Fruit fly (Drosophila melanogaster) whole organism, prepupa: ENCODE results near the gene wb.

ENCODE experiments used
- Blimp-1 ChIP-seq: fragments of 200-800 bp; sonication (Bioruptor generic); optimal IDR thresholded peaks from 3 replicates; lab custom pipeline; 2017; ENCODE audit warnings: missing biosample characterization, missing genetic modification characterization, mild to moderate bottlenecking, moderate library complexity, missing genetic modification reagents
- CG10669 ChIP-seq: fragments of 200-800 bp; sonication (Bioruptor generic); optimal IDR thresholded peaks from 3 replicates; lab custom pipeline; 2018; ENCODE audit warnings: missing biosample characterization, mild to moderate bottlenecking, missing genetic modification characterization, moderate library complexity
- CG11294 ChIP-seq: fragments of 200-800 bp; sonication (Bioruptor generic); IDR thresholded peaks from 2 replicates; pipeline ENCODE4 v1.3.6; 2022; ENCODE audit warnings: missing biosample characterization, missing genetic modification characterization
- CG11762 ChIP-seq: fragments of 200-800 bp; sonication (Bioruptor generic); optimal IDR thresholded peaks from 3 replicates; lab custom pipeline; 2016; ENCODE audit warnings: missing biosample characterization, missing genetic modification characterization; ENCODE audit not compliant: insufficient read depth
- CG11902 ChIP-seq: fragments of 200-800 bp; sonication (Bioruptor generic); optimal IDR thresholded peaks from 3 replicates; lab custom pipeline; 2016; ENCODE audit warnings: missing biosample characterization, missing genetic modification characterization
- CG15336 ChIP-seq: fragments of 200-800 bp; sonication (Bioruptor generic); IDR thresholded peaks from 2 replicates; pipeline ENCODE4 v1.3.6; 2022; ENCODE audit warnings: missing biosample characterization, missing genetic modification characterization
- CG16779 ChIP-seq: fragments of 200-800 bp; sonication (Bioruptor generic); optimal IDR thresholded peaks from 3 replicates; lab custom pipeline; 2017; ENCODE audit warnings: missing biosample characterization, mild to moderate bottlenecking, missing genetic modification characterization
- CG3032 ChIP-seq: fragments of 200-800 bp; optimal IDR thresholded peaks from 2 replicates; lab custom pipeline; 2019; ENCODE audit warnings: missing biosample characterization, mild to moderate bottlenecking, missing genetic modification characterization, moderate library complexity
- CG31627 ChIP-seq: fragments of 200-800 bp; sonication (Bioruptor generic); optimal IDR thresholded peaks from 3 replicates; lab custom pipeline; 2016; ENCODE audit warnings: missing biosample characterization, missing genetic modification characterization
- CG32006 ChIP-seq: fragments of 200-800 bp; sonication (Bioruptor generic); optimal IDR thresholded peaks from 3 replicates; lab custom pipeline; 2017; ENCODE audit warnings: missing biosample characterization, mild to moderate bottlenecking, missing genetic modification characterization
- CG3919 ChIP-seq: fragments of 200-800 bp; sonication (Bioruptor generic); optimal IDR thresholded peaks from 3 replicates; lab custom pipeline; 2016; ENCODE audit warnings: missing biosample characterization, missing genetic modification characterization
- CG6163 ChIP-seq: fragments of 200-800 bp; sonication (Bioruptor generic); IDR thresholded peaks from 3 replicates; pipeline ENCODE4 v1.3.6; 2022; ENCODE audit warnings: missing biosample characterization, missing genetic modification characterization
- CG6276 ChIP-seq: fragments of 200-800 bp; sonication (Bioruptor generic); optimal IDR thresholded peaks from 2 replicates; lab custom pipeline; 2017; ENCODE audit warnings: missing biosample characterization, mild to moderate bottlenecking, missing genetic modification characterization
- CG6792 ChIP-seq: fragments of 200-800 bp; sonication (Bioruptor generic); optimal IDR thresholded peaks from 3 replicates; lab custom pipeline; 2016; ENCODE audit warnings: missing biosample characterization, missing genetic modification characterization
- CG6808 ChIP-seq: fragments of 200-800 bp; sonication (Bioruptor generic); optimal IDR thresholded peaks from 3 replicates; lab custom pipeline; 2017; ENCODE audit warnings: missing biosample characterization, missing genetic modification characterization, mild to moderate bottlenecking, moderate library complexity, missing genetic modification reagents
- CG6854 ChIP-seq: fragments of 200-800 bp; sonication (Bioruptor generic); optimal IDR thresholded peaks from 2 replicates; lab custom pipeline; 2017; ENCODE audit warnings: missing biosample characterization, mild to moderate bottlenecking, missing genetic modification characterization
- CG8119 ChIP-seq: fragments of 200-800 bp; sonication (Bioruptor generic); IDR thresholded peaks from 3 replicates; pipeline ENCODE4 v1.3.6; 2022; ENCODE audit warnings: missing biosample characterization, missing genetic modification characterization
- CG8319 ChIP-seq: fragments of 200-800 bp; sonication (Bioruptor generic); optimal IDR thresholded peaks from 3 replicates; lab custom pipeline; 2016; ENCODE audit warnings: missing biosample characterization, missing genetic modification characterization
- CG9139 ChIP-seq: fragments of 200-800 bp; sonication (Bioruptor generic); optimal IDR thresholded peaks from 3 replicates; lab custom pipeline; 2017; ENCODE audit warnings: missing biosample characterization, mild to moderate bottlenecking, missing genetic modification characterization
- Eip78C ChIP-seq: fragments of 200-800 bp; sonication (Bioruptor generic); peaks from one replicate; lab custom pipeline; 2016; ENCODE audit warnings: missing biosample characterization, missing genetic modification characterization
- Ets96B ChIP-seq: fragments of 200-800 bp; optimal IDR thresholded peaks from 2 replicates; lab custom pipeline; 2019; ENCODE audit warnings: missing biosample characterization, mild to moderate bottlenecking, missing genetic modification characterization, moderate library complexity
- Hr38 ChIP-seq: sonication (Bioruptor generic); optimal IDR thresholded peaks from 2 replicates; lab custom pipeline; 2016; ENCODE audit warnings: missing biosample characterization, missing genetic modification characterization
- Hr39 ChIP-seq: fragments of 200-800 bp; sonication (Bioruptor generic); optimal IDR thresholded peaks from 2 replicates; lab custom pipeline; 2016; ENCODE audit warnings: missing biosample characterization, missing genetic modification characterization
- Hr4 ChIP-seq: fragments of 200-800 bp; sonication (Bioruptor generic); optimal IDR thresholded peaks from 3 replicates; lab custom pipeline; 2016; ENCODE audit warnings: missing biosample characterization, missing genetic modification characterization
- Lpt ChIP-seq: fragments of 200-800 bp; sonication (Bioruptor generic); optimal IDR thresholded peaks from 3 replicates; lab custom pipeline; 2016; ENCODE audit warnings: missing biosample characterization, missing genetic modification characterization
- Smox ChIP-seq: fragments of 200-800 bp; sonication (Bioruptor generic); optimal IDR thresholded peaks from 3 replicates; lab custom pipeline; 2016; ENCODE audit warnings: missing biosample characterization, missing genetic modification characterization
- Sox102F ChIP-seq: fragments of 200-800 bp; sonication (Bioruptor generic); optimal IDR thresholded peaks from 2 replicates; lab custom pipeline; 2016; ENCODE audit warnings: missing biosample characterization, mild to moderate bottlenecking, missing genetic modification characterization
- Sox14 ChIP-seq: fragments of 200-800 bp; sonication (Bioruptor generic); optimal IDR thresholded peaks from 3 replicates; lab custom pipeline; 2016; ENCODE audit warnings: missing biosample characterization, missing genetic modification characterization
- Sox15 ChIP-seq: fragments of 200-800 bp; sonication (Bioruptor generic); optimal IDR thresholded peaks from 3 replicates; lab custom pipeline; 2016; ENCODE audit warnings: missing biosample characterization, missing genetic modification characterization
- achi ChIP-seq: fragments of 200-800 bp; sonication (Bioruptor generic); optimal IDR thresholded peaks from 3 replicates; lab custom pipeline; 2016; ENCODE audit warnings: missing biosample characterization, missing genetic modification characterization
- cyc ChIP-seq: fragments of 200-800 bp; sonication (Bioruptor generic); optimal IDR thresholded peaks from 3 replicates; lab custom pipeline; 2016; ENCODE audit warnings: missing biosample characterization, missing genetic modification characterization
- dsx ChIP-seq: fragments of 200-800 bp; optimal IDR thresholded peaks from 3 replicates; lab custom pipeline; 2019; ENCODE audit warnings: missing biosample characterization, mild to moderate bottlenecking, missing genetic modification characterization, moderate library complexity; ENCODE audit not compliant: poor library complexity, severe bottlenecking
- eg ChIP-seq: fragments of 200-800 bp; sonication (Bioruptor generic); IDR thresholded peaks from 3 replicates; pipeline ENCODE4 v1.3.6; 2022; ENCODE audit warnings: missing biosample characterization, missing genetic modification characterization
- esn ChIP-seq: fragments of 200-800 bp; sonication (Bioruptor generic); optimal IDR thresholded peaks from 2 replicates; lab custom pipeline; 2016; ENCODE audit warnings: missing biosample characterization, mild to moderate bottlenecking, missing genetic modification characterization, moderate library complexity
- fkh ChIP-seq: fragments of 200-800 bp; sonication (Bioruptor generic); optimal IDR thresholded peaks from 3 replicates; lab custom pipeline; 2017; ENCODE audit warnings: missing biosample characterization, mild to moderate bottlenecking, missing genetic modification characterization, moderate library complexity
- lz ChIP-seq: fragments of 200-800 bp; sonication (Bioruptor generic); optimal IDR thresholded peaks from 3 replicates; lab custom pipeline; 2016; ENCODE audit warnings: missing biosample characterization, missing genetic modification characterization
- net ChIP-seq: fragments of 200-800 bp; sonication (Bioruptor generic); optimal IDR thresholded peaks from 3 replicates; lab custom pipeline; 2016; ENCODE audit warnings: missing biosample characterization, missing genetic modification characterization
- pdm3 ChIP-seq: fragments of 200-800 bp; sonication (Bioruptor generic); optimal IDR thresholded peaks from 3 replicates; lab custom pipeline; 2016; ENCODE audit warnings: missing biosample characterization, missing genetic modification characterization
- salr ChIP-seq, 2 experiments: fragments of 200-800 bp; sonication (Bioruptor generic); optimal IDR thresholded peaks; 3 replicates each; lab custom pipeline; 2016 to 2018; ENCODE audit warnings: missing biosample characterization in 2 of 2, missing genetic modification characterization in 2 of 2, mild to moderate bottlenecking in 1 of 2
- spab ChIP-seq: fragments of 200-800 bp; sonication (Bioruptor generic); optimal IDR thresholded peaks from 2 replicates; lab custom pipeline; 2017; ENCODE audit warnings: missing biosample characterization, mild to moderate bottlenecking, missing genetic modification characterization, missing genetic modification reagents
- ss ChIP-seq, 2 experiments: fragments of 200-800 bp; sonication (Bioruptor generic); optimal IDR thresholded peaks; 2 replicates in 1 of 2; 3 replicates in 1 of 2; lab custom pipeline; 2017 to 2018; ENCODE audit warnings: mild to moderate bottlenecking in 2 of 2, missing biosample characterization in 2 of 2, missing genetic modification characterization in 2 of 2, moderate library complexity in 1 of 2
- svp ChIP-seq: fragments of 200-800 bp; sonication (Bioruptor generic); peaks from one replicate; lab custom pipeline; 2016; ENCODE audit warnings: missing biosample characterization, missing genetic modification characterization
- vri ChIP-seq: fragments of 200-800 bp; sonication (Bioruptor generic); optimal IDR thresholded peaks from 3 replicates; lab custom pipeline; 2016; ENCODE audit warnings: missing biosample characterization, mild to moderate bottlenecking, missing genetic modification characterization

wb gene

DNA sequence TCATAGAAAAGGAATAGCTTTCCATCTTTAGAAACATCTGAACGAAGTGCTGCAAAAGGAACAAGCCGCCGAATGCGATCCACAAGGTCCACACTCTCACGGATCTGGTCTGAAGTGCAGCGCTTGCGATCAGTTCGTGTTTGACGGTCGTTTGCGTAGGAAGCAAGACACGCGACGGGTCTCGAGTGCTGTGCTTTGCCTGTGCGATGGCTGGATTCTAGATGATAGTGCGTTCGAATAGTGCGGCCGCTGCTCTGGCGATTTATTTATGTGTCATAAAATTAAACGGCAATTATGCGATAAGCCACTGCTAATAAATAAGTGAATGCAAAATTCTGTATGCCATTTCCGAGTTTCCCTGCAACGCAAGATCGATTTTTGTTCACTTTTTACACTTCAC lies at the start of gene wb:
TSS of gene wb (plus strand) at position 132 of the 400 bp plus-strand sequence.
- no peak for TF ChIP-seq Hr38 (GFP tag; lab: Kevin White, UChicago)
- TF ChIP-seq eg (GFP tag; lab: Robert Waterston, UW) = peak; percentile 60; the same call in 2 of the 3 replicates
- no peak for TF ChIP-seq CG6808 (GFP tag; lab: Kevin White, UChicago)
- TF ChIP-seq CG9139 (GFP tag; lab: Kevin White, UChicago) = no peak
- no peak for TF ChIP-seq svp (GFP tag; lab: Kevin White, UChicago)
- TF ChIP-seq Sox14 = no peak
- no peak for TF ChIP-seq esn (GFP tag; lab: Kevin White, UChicago)
- peak; percentile 40; the same call in 2 of the 3 replicates for TF ChIP-seq CG6163 (GFP tag; lab: Robert Waterston, UW)
- 0 out of 2 replicates have a peak, but pooled peaks have one; percentile 24 for TF ChIP-seq CG15336 (GFP tag; lab: Robert Waterston, UW)
- TF ChIP-seq CG3032 (tag; lab: Kevin White, UChicago) = no peak
- no peak for TF ChIP-seq CG31627
- peak; percentile 6 for TF ChIP-seq CG3919 (GFP tag; lab: Kevin White, UChicago)
- no peak for TF ChIP-seq CG8119 (GFP tag; lab: Robert Waterston, UW)
- TF ChIP-seq CG10669 (GFP tag; lab: Kevin White, UChicago) = no peak
- TF ChIP-seq net = no peak
- TF ChIP-seq CG16779 (tag; lab: Kevin White, UChicago) = no peak
- TF ChIP-seq CG32006 (GFP tag; lab: Kevin White, UChicago) = no peak
- TF ChIP-seq ss (GFP tag; optimal IDR thresholded peaks at IDR 0.05; lab: Kevin White, UChicago) = peak; percentile 16 to 35
- TF ChIP-seq fkh = no peak

- TF ChIP-seq CG16779 (tag; lab: Kevin White, UChicago) (no peak), CG6276 (GFP tag; lab: Kevin White, UChicago) (no peak), Eip78C (peak; percentile 43), CG3919 (GFP tag; lab: Kevin White, UChicago) (no peak), fkh (peak; percentile 38), Sox102F (GFP tag; lab: Kevin White, UChicago) (no peak), salr (GFP tag; optimal IDR thresholded peaks at IDR 0.05; lab: Kevin White, UChicago) (no peak), lz (GFP tag; lab: Kevin White, UChicago) (no peak), Smox (GFP tag; lab: Kevin White, UChicago) (no peak), Sox15 (GFP tag; lab: Kevin White, UChicago) (no peak), CG6792 (GFP tag; lab: Kevin White, UChicago) (no peak), pdm3 (GFP tag; lab: Kevin White, UChicago) (no peak), dsx (GFP tag; lab: Kevin White, UChicago) (no peak), cyc (no peak)
Measured at dm6 chr2L:14221227-14221626, 41.6 kb upstream of the wb start.

DNA sequence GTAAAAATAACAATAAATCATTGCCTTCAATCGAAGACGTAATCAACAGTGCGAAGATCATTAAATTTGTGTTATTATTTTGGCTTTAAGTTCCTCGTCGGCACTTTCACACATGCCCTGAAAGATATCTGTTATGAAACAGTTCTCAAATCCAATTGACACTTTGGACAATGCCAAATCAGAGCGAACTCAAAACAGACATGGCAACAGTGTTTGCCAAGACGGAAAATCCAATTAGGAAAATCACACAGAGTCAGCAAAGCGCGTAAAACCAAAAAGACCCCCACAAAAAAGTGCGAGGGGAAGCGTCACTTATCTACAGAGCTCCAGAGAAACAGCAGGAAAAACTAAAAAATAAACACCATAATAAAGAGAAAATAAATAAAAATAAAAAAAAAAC lies 39.5 kb upstream of the wb start:
- TF ChIP-seq CG11294 (GFP tag; lab: Robert Waterston, UW) (no peak), Ets96B (no peak), salr (GFP tag; optimal IDR thresholded peaks at IDR 0.05; lab: Kevin White, UChicago) (no peak), CG11762 (no peak), CG6276 (GFP tag; lab: Kevin White, UChicago) (no peak), spab (GFP tag; lab: Kevin White, UChicago) (no peak), CG16779 (tag; lab: Kevin White, UChicago) (no peak), CG10669 (GFP tag; lab: Kevin White, UChicago) (no peak), CG3919 (GFP tag; lab: Kevin White, UChicago) (no peak), CG31627 (no peak)

dm6 chr2L:14225957-14226676 lies 36.7 kb upstream of the wb start:
- TF ChIP-seq Ets96B (peak; percentile 97), Eip78C (peak; percentile 97), net (peak; percentile 83), CG32006 (GFP tag; lab: Kevin White, UChicago) (peak; percentile 77), Hr38 (GFP tag; lab: Kevin White, UChicago) (no peak), CG8319 (GFP tag; lab: Kevin White, UChicago) (peak; percentile 68), Lpt (GFP tag; lab: Kevin White, UChicago) (peak; percentile 83), CG6808 (GFP tag; lab: Kevin White, UChicago) (peak; percentile 92), vri (GFP tag; lab: Kevin White, UChicago) (peak; percentile 69), Hr39 (peak; percentile 58), Hr4 (GFP tag; lab: Kevin White, UChicago) (peak; percentile 59), fkh (no peak), Blimp-1 (GFP tag; lab: Kevin White, UChicago) (peak; percentile 28), achi (GFP tag; lab: Kevin White, UChicago) (peak; percentile 89), CG6854 (peak; percentile 38), CG11902 (GFP tag; lab: Kevin White, UChicago) (peak; percentile 57), CG6792 (GFP tag; lab: Kevin White, UChicago) (peak; percentile 86), CG6163 (GFP tag; lab: Robert Waterston, UW) (peak; percentile 88), cyc (peak; percentile 83)
